Worm (Caenorhabditis elegans): ENCODE data around the gene moc-3.
A peak's percentile ranks its signal among the peaks of the same experiment; 100 is the strongest.

The moc-3 gene

ce11 chrIV:8174792-8175191, 44.4 kb downstream of the moc-3 start:
- no peak for TF ChIP-seq pag-3 (tag; optimal IDR thresholded peaks at IDR 0.05; ENCODE audit: borderline replicate concordance)
- TF ChIP-seq ceh-24 (tag; optimal IDR thresholded peaks at IDR 0.05): no peak
- no peak for TF ChIP-seq sox-2 (GFP tag; IDR thresholded peaks at IDR 0.05)
- TF ChIP-seq rnt-1 (tag; optimal IDR thresholded peaks at IDR 0.05): no peak
- TF ChIP-seq lin-11 (tag; optimal IDR thresholded peaks at IDR 0.05): no peak
- peak; percentile 48 for TF ChIP-seq elt-2 (tag; optimal IDR thresholded peaks at IDR 0.05)
- no peak for TF ChIP-seq ets-4 (tag; optimal IDR thresholded peaks at IDR 0.05)
- TF ChIP-seq sdc-2 (tag; optimal IDR thresholded peaks at IDR 0.05): no peak
- no peak for TF ChIP-seq dve-1 (tag; optimal IDR thresholded peaks at IDR 0.05)

DNA sequence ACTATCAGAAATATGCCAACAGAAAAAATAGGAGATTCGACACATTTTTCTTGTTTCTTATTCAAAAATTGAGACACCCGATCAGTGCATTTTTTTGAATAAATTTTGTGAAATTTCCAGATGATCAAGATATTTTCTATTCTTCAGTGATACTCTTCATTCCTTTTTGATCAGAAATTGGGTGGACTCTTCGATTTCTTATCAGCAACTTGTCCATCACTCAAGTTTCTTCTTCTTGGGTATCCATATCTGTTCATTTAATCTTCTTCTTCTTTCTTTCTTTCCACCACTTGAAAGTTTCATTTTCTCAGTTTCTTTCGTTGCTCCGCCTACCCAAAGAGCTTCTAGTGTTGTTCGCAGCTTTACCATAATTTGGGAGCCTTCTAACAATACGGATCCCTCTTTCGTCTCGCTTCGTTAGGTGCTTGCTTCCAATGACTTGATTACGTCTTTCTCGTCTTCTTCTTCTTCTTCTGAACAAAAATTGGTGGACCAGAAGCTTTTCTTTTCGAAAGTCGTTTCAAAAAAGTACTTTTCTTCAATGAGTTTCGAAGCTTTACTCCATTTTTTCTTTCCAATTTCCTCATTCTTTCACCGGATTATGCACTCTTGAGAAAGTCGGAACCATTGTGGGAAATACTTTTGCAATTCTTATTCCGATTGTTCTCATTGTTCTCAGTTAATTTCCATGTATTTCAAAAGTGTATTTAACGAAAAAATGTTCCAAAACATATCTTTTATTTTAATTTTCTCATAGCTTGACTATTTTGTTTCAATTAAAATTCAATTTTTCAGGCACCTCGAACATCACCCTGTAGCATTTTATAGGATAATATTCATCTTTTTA, 45.5 kb downstream of the moc-3 start, which contains the start of gene pct-1:
TSS of gene pct-1 (plus strand) at position 797 of the 847 bp plus-strand sequence.
- TF ChIP-seq hlh-8 (tag; optimal IDR thresholded peaks at IDR 0.05) (no peak), ceh-31 (tag; optimal IDR thresholded peaks at IDR 0.05) (peak; percentile 11), ceh-22 (tag; optimal IDR thresholded peaks at IDR 0.05) (no peak), ceh-48 (tag; optimal IDR thresholded peaks at IDR 0.05) (no peak), unc-42 (tag; optimal IDR thresholded peaks at IDR 0.05) (peak; percentile 5), pros-1 (tag; optimal IDR thresholded peaks at IDR 0.05) (no peak)

DNA sequence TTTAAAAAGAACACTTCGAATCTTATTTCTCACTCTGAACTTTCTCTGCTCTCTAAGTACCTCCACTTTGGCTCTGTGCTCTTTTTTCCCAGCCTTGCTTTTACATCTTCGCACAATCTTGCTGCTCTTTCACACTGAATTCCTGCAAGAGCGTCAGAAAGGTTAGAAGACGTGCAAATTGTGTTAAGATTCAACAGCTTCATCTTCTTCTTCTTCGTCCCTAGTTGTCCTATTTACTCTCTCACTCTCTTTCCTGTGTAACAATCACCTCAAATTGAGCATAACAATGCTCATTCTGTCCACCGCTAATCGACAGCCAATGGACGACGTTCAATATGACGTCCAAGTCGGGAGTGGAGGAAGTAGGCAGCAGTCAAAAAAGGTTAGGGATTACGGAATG, 51.0 kb downstream of the moc-3 start:
- TF ChIP-seq sox-2 (GFP tag; IDR thresholded peaks at IDR 0.05): no peak
- peak; percentile 81 for TF ChIP-seq unc-42 (tag; optimal IDR thresholded peaks at IDR 0.05)
- no peak for TF ChIP-seq rnt-1 (tag; optimal IDR thresholded peaks at IDR 0.05)
- peak; percentile 80 for TF ChIP-seq fkh-10 (GFP tag; optimal IDR thresholded peaks at IDR 0.05)
- TF ChIP-seq ceh-34 (tag; optimal IDR thresholded peaks at IDR 0.05): no peak
